Fruit fly (Drosophila melanogaster) S2 (cell line): ENCODE results near the gene modSP.

ENCODE experiments used
- CG8478 ChIP-seq: fragments of >200 bp; optimal IDR thresholded peaks from 2 replicates; lab custom pipeline; 2018
- CTCF ChIP-seq, 2 experiments: fragments of >200 bp; optimal IDR thresholded peaks; 2 replicates each; lab custom pipeline; 2018

DNA sequence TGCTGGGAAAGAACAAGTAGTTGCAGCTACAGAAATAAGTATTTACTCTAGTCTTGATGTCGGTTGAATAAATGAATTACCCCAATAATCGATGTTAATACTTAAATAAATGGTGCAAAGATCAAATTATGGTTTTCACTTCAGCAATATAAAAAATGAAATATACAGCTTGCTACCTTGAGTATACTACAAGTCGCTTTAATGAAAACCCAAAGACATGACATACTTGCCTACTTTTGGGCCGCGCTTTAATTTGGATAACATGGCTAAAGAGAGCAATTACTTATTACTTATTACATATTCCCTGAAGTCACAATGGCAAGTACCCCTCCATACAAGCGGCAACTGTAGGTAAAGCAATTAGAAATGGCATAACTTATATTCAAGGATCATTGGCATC lies 44.2 kb downstream of the modSP start:
- TF ChIP-seq CTCF (optimal IDR thresholded peaks at IDR 0.05; lab: Kevin White, UChicago) (no peak), CG8478 (lab: Kevin White, UChicago) (no peak)
